Worm (Caenorhabditis elegans): ENCODE results near the gene sri-32.

The sri-32 gene

DNA sequence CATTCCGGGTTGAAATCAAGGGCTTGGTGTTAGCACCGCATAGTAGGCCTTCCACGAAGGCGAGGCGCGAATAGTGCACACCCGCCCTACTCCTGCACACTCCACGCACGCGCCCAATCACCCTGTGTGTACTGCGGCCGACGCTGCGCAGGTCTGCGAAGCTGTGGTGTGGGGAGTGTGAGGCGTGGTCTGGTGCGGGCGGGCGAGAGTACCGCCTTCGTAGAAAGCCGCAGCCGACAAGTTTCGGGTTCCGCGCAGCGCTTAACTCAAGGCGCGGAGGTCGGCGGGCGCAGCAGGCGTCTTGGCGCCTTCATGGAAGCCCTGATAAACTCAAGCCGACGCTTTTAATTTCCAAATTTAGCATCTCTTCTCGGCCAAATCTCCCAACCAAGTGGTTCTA is 46.2 kb downstream of the sri-32 start:
- TF ChIP-seq ztf-4 (tag; optimal IDR thresholded peaks at IDR 0.05) (no peak), lin-39 (tag; optimal IDR thresholded peaks at IDR 0.05) (no peak), C16A3.4 (tag; optimal IDR thresholded peaks at IDR 0.05) (no peak), nhr-12 (tag; optimal IDR thresholded peaks at IDR 0.05) (no peak), mep-1 (tag; optimal IDR thresholded peaks at IDR 0.05) (no peak), lin-14 (GFP tag; optimal IDR thresholded peaks at IDR 0.05) (no peak), ces-1 (GFP tag; optimal IDR thresholded peaks at IDR 0.05) (no peak), jun-1 (tag; optimal IDR thresholded peaks at IDR 0.05) (no peak), ceh-90 (tag; optimal IDR thresholded peaks at IDR 0.05) (no peak), swsn-7 (tag; optimal IDR thresholded peaks at IDR 0.05) (no peak)

DNA sequence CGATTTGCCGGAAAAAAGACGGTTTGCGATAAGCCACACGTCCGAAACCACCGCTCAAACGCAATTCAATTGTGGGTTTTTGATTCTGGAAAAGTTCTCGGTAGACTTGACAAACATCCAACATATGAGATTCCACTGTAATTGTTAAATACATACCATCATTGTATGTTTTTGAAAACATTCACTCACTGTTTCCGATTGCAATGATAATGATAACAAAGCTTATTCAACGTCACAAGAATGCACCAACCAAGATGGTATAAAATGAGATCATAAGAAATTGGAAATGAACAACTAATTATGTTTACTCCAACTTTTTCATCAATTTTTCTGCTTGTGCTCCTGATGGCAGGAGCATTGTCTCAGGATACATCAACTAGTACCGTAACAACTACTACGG is 48.5 kb downstream of the sri-32 start, which contains the start of gene clec-122:
clec-122 (plus strand) TSS at position 301 of the 400 bp plus-strand sequence.
- TF ChIP-seq skn-1 (tag; optimal IDR thresholded peaks at IDR 0.05) (no peak), unc-98 (GFP tag; IDR thresholded peaks at IDR 0.05) (no peak), efl-1 (optimal IDR thresholded peaks at IDR 0.05) (no peak), efl-1 (GFP tag; optimal IDR thresholded peaks at IDR 0.05 in 1 of 2) (no peak), nhr-90 (tag; optimal IDR thresholded peaks at IDR 0.05; ENCODE audit: poor library complexity) (no peak), lin-15B (tag; optimal IDR thresholded peaks at IDR 0.05) (no peak), nhr-19 (GFP tag; conservative IDR thresholded peaks at IDR 0.05) (no peak), nhr-76 (tag; optimal IDR thresholded peaks at IDR 0.05) (no peak), ama-1 (optimal IDR thresholded peaks at IDR 0.05) (no peak), zag-1 (tag; optimal IDR thresholded peaks at IDR 0.05) (no peak), nhr-28 (tag; optimal IDR thresholded peaks at IDR 0.05) (no peak), elt-2 (tag; optimal IDR thresholded peaks at IDR 0.05) (no peak), dsc-1 (tag; optimal IDR thresholded peaks at IDR 0.05) (no peak), sptf-1 (tag; optimal IDR thresholded peaks at IDR 0.05) (no peak), lir-3 (tag; optimal IDR thresholded peaks at IDR 0.05; ENCODE audit: poor library complexity) (no peak), efl-3 (GFP tag; optimal IDR thresholded peaks at IDR 0.05) (no peak), C34B4.2 (tag; optimal IDR thresholded peaks at IDR 0.05) (no peak), nhr-237 (tag; optimal IDR thresholded peaks at IDR 0.05) (no peak), nhr-11 (tag; optimal IDR thresholded peaks at IDR 0.05) (no peak)

All from whole organism, L1 larva.